Worm (Caenorhabditis elegans) whole organism, L4 larva: Measurements from ENCODE around the gene dmsr-6.

Experiments used
- T20F7.1 ChIP-seq: fragments of 200-800 bp; sonication (Bioruptor generic); optimal IDR thresholded peaks from 2 replicates; lab custom pipeline; 2018; ENCODE audit warnings: mild to moderate bottlenecking, missing genetic modification characterization, missing compliant biosample characterization
- T26A8.4 ChIP-seq: fragments of 200-800 bp; sonication (Bioruptor generic); IDR thresholded peaks from 2 replicates; pipeline ENCODE4 v1.3.6; 2022; ENCODE audit warnings: missing genetic modification characterization, missing compliant biosample characterization
- aha-1 ChIP-seq: fragments of 150-350 bp; peaks from one replicate; lab custom pipeline; 2014; ENCODE audit warnings: missing biosample characterization, missing genetic modification characterization
- aly-2 ChIP-seq: sonication (generic microtip); optimal IDR thresholded peaks from 2 replicates; lab custom pipeline; 2018; ENCODE audit warnings: missing biosample characterization, missing genetic modification characterization
- arid-1 ChIP-seq: fragments of 200-800 bp; sonication (Bioruptor generic); conservative IDR thresholded peaks from 2 replicates; pipeline ENCODE4 v1.3.6; 2022; ENCODE audit warnings: missing genetic modification reagents, missing genetic modification characterization, missing compliant biosample characterization
- daf-16 ChIP-seq, 3 experiments: sonication (generic microtip); optimal IDR thresholded peaks; 2 replicates each; lab custom pipeline; 2016 to 2017; ENCODE audit warnings: missing genetic modification characterization in 3 of 3, missing genetic modification reagents in 3 of 3, mild to moderate bottlenecking in 2 of 3, missing compliant biosample characterization in 2 of 3, missing biosample characterization in 1 of 3, moderate library complexity in 1 of 3
- dmd-6 ChIP-seq: fragments of 200-800 bp; sonication (Bioruptor generic); IDR thresholded peaks from 2 replicates; pipeline ENCODE4 v1.3.6; 2022; ENCODE audit warnings: missing genetic modification reagents, missing genetic modification characterization, missing compliant biosample characterization
- dpl-1 ChIP-seq: fragments of 150-350 bp; optimal IDR thresholded peaks from 2 replicates; lab custom pipeline; 2014; ENCODE audit warnings: missing biosample characterization, missing genetic modification reagents, missing genetic modification characterization
- dve-1 ChIP-seq: sonication (generic microtip); optimal IDR thresholded peaks from 2 replicates; lab custom pipeline; 2017; ENCODE audit warnings: antibody characterized with exemption, mild to moderate bottlenecking, missing genetic modification characterization, missing compliant biosample characterization; ENCODE audit not compliant: insufficient read depth
- egl-43 ChIP-seq: fragments of 200-800 bp; sonication (Bioruptor generic); IDR thresholded peaks from 2 replicates; pipeline ENCODE4 v1.3.6; 2022; ENCODE audit warnings: missing genetic modification reagents, missing genetic modification characterization, missing compliant biosample characterization
- fkh-10 ChIP-seq: fragments of 150-350 bp; optimal IDR thresholded peaks from 2 replicates; lab custom pipeline; 2014; ENCODE audit warnings: missing biosample characterization, missing genetic modification reagents, missing genetic modification characterization
- hif-1 ChIP-seq, 2 experiments: sonication (generic microtip); optimal IDR thresholded peaks; 2 replicates each; lab custom pipeline; 2016 to 2017; ENCODE audit warnings: missing compliant biosample characterization in 2 of 2, missing genetic modification characterization in 2 of 2, missing genetic modification reagents in 2 of 2, missing genotype in 2 of 2, mild to moderate bottlenecking in 1 of 2
- hlh-11 ChIP-seq: fragments of 200-800 bp; sonication (Bioruptor generic); optimal IDR thresholded peaks from 2 replicates; lab custom pipeline; 2018; ENCODE audit warnings: mild to moderate bottlenecking, missing genetic modification characterization, missing compliant biosample characterization
- hlh-30 ChIP-seq: sonication (generic microtip); optimal IDR thresholded peaks from 2 replicates; lab custom pipeline; 2017; ENCODE audit warnings: antibody characterized with exemption, mild to moderate bottlenecking, missing genetic modification characterization, missing compliant biosample characterization; ENCODE audit not compliant: insufficient read depth
- hmg-1.1 ChIP-seq: fragments of 200-800 bp; sonication (Bioruptor generic); IDR thresholded peaks from 2 replicates; pipeline ENCODE4 v1.3.6; 2022; ENCODE audit warnings: missing genetic modification reagents, missing genetic modification characterization, missing compliant biosample characterization
- jun-1 ChIP-seq: fragments of 150-350 bp; optimal IDR thresholded peaks from 2 replicates; lab custom pipeline; 2014; ENCODE audit warnings: missing biosample characterization, missing genetic modification reagents, missing genetic modification characterization
- lim-7 ChIP-seq: fragments of 200-800 bp; sonication (Bioruptor generic); IDR thresholded peaks from 2 replicates; pipeline ENCODE4 v1.3.6; 2022; ENCODE audit warnings: missing genetic modification characterization, missing compliant biosample characterization
- lin-1 ChIP-seq: fragments of 200-800 bp; sonication (Bioruptor generic); IDR thresholded peaks from 2 replicates; pipeline ENCODE4 v1.3.6; 2022; ENCODE audit warnings: missing genetic modification reagents, missing genetic modification characterization, missing compliant biosample characterization
- lin-13 ChIP-seq: fragments of 150-350 bp; optimal IDR thresholded peaks from 2 replicates; lab custom pipeline; 2014; ENCODE audit warnings: missing biosample characterization, missing genetic modification reagents, missing genetic modification characterization
- lin-38 ChIP-seq: fragments of 200-800 bp; sonication (Bioruptor generic); IDR thresholded peaks from 2 replicates; pipeline ENCODE4 v1.3.6; 2022; ENCODE audit warnings: missing genetic modification reagents, missing genetic modification characterization, missing compliant biosample characterization
- lin-39 ChIP-seq: fragments of 150-350 bp; optimal IDR thresholded peaks from 2 replicates; lab custom pipeline; 2014; ENCODE audit warnings: missing biosample characterization, missing genetic modification reagents, missing genetic modification characterization
- lsy-2 ChIP-seq, 2 experiments: fragments of 150-350 bp in 1 of 2; sonication (generic microtip) in 1 of 2; optimal IDR thresholded peaks; 2 replicates each; lab custom pipeline; 2014 to 2017; ENCODE audit warnings: missing biosample characterization in 2 of 2, missing genetic modification characterization in 2 of 2
- madf-9 ChIP-seq: fragments of 200-800 bp; sonication (Bioruptor generic); conservative IDR thresholded peaks from 2 replicates; pipeline ENCODE4 v1.3.6; 2022; ENCODE audit warnings: missing genetic modification reagents, missing genetic modification characterization, missing compliant biosample characterization
- mdl-1 ChIP-seq, 2 experiments: fragments of 150-350 bp in 1 of 2; sonication (generic microtip) in 1 of 2; optimal IDR thresholded peaks; 2 replicates each; lab custom pipeline; 2014 to 2017; ENCODE audit warnings: missing biosample characterization in 2 of 2, missing genetic modification characterization in 2 of 2
- mdt-29 ChIP-seq: fragments of 200-800 bp; sonication (Bioruptor generic); IDR thresholded peaks from 2 replicates; pipeline ENCODE4 v1.3.6; 2022; ENCODE audit warnings: missing genetic modification reagents, missing genetic modification characterization, missing compliant biosample characterization
- mep-1 ChIP-seq: fragments of 150-350 bp; sonication (generic microtip); optimal IDR thresholded peaks from 3 replicates; lab custom pipeline; 2014; ENCODE audit warnings: missing biosample characterization, missing genetic modification characterization
- mes-2 ChIP-seq: sonication (generic microtip); optimal IDR thresholded peaks from 2 replicates; lab custom pipeline; 2016; ENCODE audit warnings: missing genotype, mild to moderate bottlenecking, missing genetic modification characterization, missing compliant biosample characterization; ENCODE audit not compliant: poor library complexity, severe bottlenecking
- mxl-3 ChIP-seq: fragments of 200-800 bp; sonication (Bioruptor generic); optimal IDR thresholded peaks from 2 replicates; lab custom pipeline; 2018; ENCODE audit warnings: mild to moderate bottlenecking, missing genetic modification characterization, missing compliant biosample characterization
- nhr-10 ChIP-seq: fragments of 150-350 bp; optimal IDR thresholded peaks from 2 replicates; lab custom pipeline; 2014; ENCODE audit warnings: missing biosample characterization, missing genetic modification characterization
- nhr-102 ChIP-seq: sonication (generic microtip); optimal IDR thresholded peaks from 2 replicates; lab custom pipeline; 2016; ENCODE audit warnings: mild to moderate bottlenecking, missing genetic modification characterization, moderate library complexity, missing compliant biosample characterization
- nhr-11 ChIP-seq: fragments of 150-350 bp; optimal IDR thresholded peaks from 2 replicates; lab custom pipeline; 2014; ENCODE audit warnings: missing biosample characterization, missing genetic modification characterization
- nhr-237 ChIP-seq: sonication (generic microtip); optimal IDR thresholded peaks from 2 replicates; lab custom pipeline; 2017; ENCODE audit warnings: missing biosample characterization, missing genetic modification characterization
- nhr-28 ChIP-seq: fragments of 150-350 bp; optimal IDR thresholded peaks from 2 replicates; lab custom pipeline; 2014; ENCODE audit warnings: missing biosample characterization, missing genetic modification characterization
- nhr-41 ChIP-seq: fragments of 200-800 bp; sonication (Bioruptor generic); IDR thresholded peaks from 2 replicates; pipeline ENCODE4 v1.3.6; 2022; ENCODE audit warnings: missing genetic modification reagents, missing genetic modification characterization, missing compliant biosample characterization
- nhr-42 ChIP-seq: fragments of 200-800 bp; sonication (Bioruptor generic); IDR thresholded peaks from 2 replicates; pipeline ENCODE4 v1.3.6; 2022; ENCODE audit warnings: missing genetic modification characterization, missing compliant biosample characterization
- nhr-48 ChIP-seq: sonication (generic microtip); optimal IDR thresholded peaks from 2 replicates; lab custom pipeline; 2016; ENCODE audit warnings: mild to moderate bottlenecking, missing genetic modification characterization, missing compliant biosample characterization
- nhr-6 ChIP-seq: fragments of 150-350 bp; optimal IDR thresholded peaks from 2 replicates; lab custom pipeline; 2014; ENCODE audit warnings: missing biosample characterization, missing genetic modification characterization
- nhr-77 ChIP-seq: fragments of 150-350 bp; optimal IDR thresholded peaks from 2 replicates; lab custom pipeline; 2014; ENCODE audit warnings: missing biosample characterization, missing genetic modification characterization
- pha-4 ChIP-seq, 2 experiments: fragments of 150-350 bp in 1 of 2; fragments of 200-800 bp in 1 of 2; sonication (Bioruptor generic) in 1 of 2; IDR thresholded peaks in 1 of 2; optimal IDR thresholded peaks in 1 of 2; 2 replicates each; pipeline versions ENCODE4 v1.3.6 to Lab custom; 2014 to 2022; ENCODE audit warnings: missing genetic modification characterization in 2 of 2, missing genetic modification reagents in 2 of 2, missing biosample characterization in 1 of 2, missing compliant biosample characterization in 1 of 2
- pqm-1 ChIP-seq: sonication (generic microtip); optimal IDR thresholded peaks from 2 replicates; lab custom pipeline; 2017; ENCODE audit warnings: missing biosample characterization, missing genetic modification characterization
- rbr-2 ChIP-seq: sonication (generic microtip); optimal IDR thresholded peaks from 2 replicates; lab custom pipeline; 2016; ENCODE audit warnings: missing genotype, missing genetic modification characterization, missing compliant biosample characterization
- set-16 ChIP-seq: fragments of 200-800 bp; sonication (Bioruptor generic); IDR thresholded peaks from 2 replicates; pipeline ENCODE4 v1.3.6; 2022; ENCODE audit warnings: missing genetic modification reagents, missing genetic modification characterization, missing compliant biosample characterization
- spr-1 ChIP-seq: sonication (generic microtip); optimal IDR thresholded peaks from 2 replicates; lab custom pipeline; 2016; ENCODE audit warnings: mild to moderate bottlenecking, missing genetic modification characterization, missing compliant biosample characterization
- tra-1 ChIP-seq: fragments of 200-800 bp; sonication (Bioruptor generic); IDR thresholded peaks from 2 replicates; pipeline ENCODE4 v1.3.6; 2022; ENCODE audit warnings: missing genetic modification reagents, missing genetic modification characterization, missing compliant biosample characterization
- unc-62 ChIP-seq, 3 experiments: fragments of 150-350 bp in 1 of 3; sonication (generic microtip); optimal IDR thresholded peaks in 2 of 3; peaks in 1 of 3; 1 replicate in 1 of 3; 2 replicates in 2 of 3; lab custom pipeline; 2014 to 2017; ENCODE audit warnings: missing biosample characterization in 3 of 3, missing genetic modification characterization in 3 of 3, missing genetic modification reagents in 3 of 3, missing genotype in 1 of 3
- zip-2 ChIP-seq: fragments of 150-350 bp; optimal IDR thresholded peaks from 2 replicates; lab custom pipeline; 2014; ENCODE audit warnings: missing biosample characterization, missing genetic modification characterization
- ztf-11 ChIP-seq: fragments of 150-350 bp; optimal IDR thresholded peaks from 2 replicates; lab custom pipeline; 2014; ENCODE audit warnings: missing biosample characterization, missing genetic modification characterization
- ztf-7 ChIP-seq: fragments of 150-350 bp; optimal IDR thresholded peaks from 2 replicates; lab custom pipeline; 2014; ENCODE audit warnings: missing biosample characterization, missing genetic modification characterization

The dmsr-6 gene

ce11 chrII:14437922-14438458 is 17.4 kb upstream of the dmsr-6 start, which contains the start of gene K04B12.2:
Gene K04B12.2, minus strand, starts transcription at chrII:14437972.
- TF ChIP-seq jun-1 (tag; lab: Kevin White, UChicago), result peak; percentile 31
- TF ChIP-seq ztf-7 (tag; lab: Kevin White, UChicago), result peak; percentile 60
- no peak for TF ChIP-seq pha-4 (GFP tag; IDR thresholded peaks at IDR 0.05; lab: Robert Waterston, UW)
- peak; percentile 19 for TF ChIP-seq pha-4 (tag; optimal IDR thresholded peaks at IDR 0.05; lab: Kevin White, UChicago)
- TF ChIP-seq mdt-29 (GFP tag; lab: Robert Waterston, UW), result no peak
- peak; percentile 71; the same call in 1 of the 2 replicates for TF ChIP-seq madf-9 (GFP tag; lab: Robert Waterston, UW)
- TF ChIP-seq lin-1 (GFP tag; lab: Robert Waterston, UW), result peak; percentile 71
- peak; percentile 16 to 62 for TF ChIP-seq daf-16 (GFP tag; optimal IDR thresholded peaks at IDR 0.05; lab: Kevin White, UChicago)
- peak; percentile 90 for TF ChIP-seq daf-16 (tag; optimal IDR thresholded peaks at IDR 0.05; lab: Kevin White, UChicago)
- TF ChIP-seq nhr-48 (tag; lab: Kevin White, UChicago), result peak; percentile 51
- TF ChIP-seq mdl-1 (tag; optimal IDR thresholded peaks at IDR 0.05; lab: Kevin White, UChicago), result peak; percentile 36 to 76
- no peak for TF ChIP-seq aly-2 (tag; lab: Kevin White, UChicago)
- peak; percentile 79 for TF ChIP-seq nhr-28 (tag; lab: Kevin White, UChicago)
- no peak for TF ChIP-seq zip-2
- peak; percentile 19 for TF ChIP-seq lin-13 (GFP tag; lab: Kevin White, UChicago)
- TF ChIP-seq fkh-10 (GFP tag; lab: Kevin White, UChicago), result peak; percentile 13
- TF ChIP-seq nhr-6 (tag; lab: Kevin White, UChicago), result peak; percentile 84
- TF ChIP-seq hif-1 (tag; optimal IDR thresholded peaks at IDR 0.05; lab: Kevin White, UChicago), result peak in 1 of 2 experiments; percentile 48
- TF ChIP-seq set-16 (GFP tag; lab: Robert Waterston, UW), result peak; percentile 17; the same call in 1 of the 2 replicates
- TF ChIP-seq hlh-11 (tag; lab: Kevin White, UChicago), result peak; percentile 93
- TF ChIP-seq nhr-42 (GFP tag; lab: Robert Waterston, UW), result peak; percentile 58; the same call in 1 of the 2 replicates
- peak; percentile 95 for TF ChIP-seq nhr-77 (tag; lab: Kevin White, UChicago)
- TF ChIP-seq T26A8.4 (GFP tag; lab: Robert Waterston, UW), result peak; percentile 70
- TF ChIP-seq arid-1, result peak; percentile 37; the same call in 1 of the 2 replicates
- TF ChIP-seq nhr-102 (tag; lab: Kevin White, UChicago), result peak; percentile 43
- TF ChIP-seq mxl-3 (GFP tag; lab: Kevin White, UChicago), result peak; percentile 86
- peak; percentile 60 for TF ChIP-seq hlh-30 (tag; lab: Kevin White, UChicago)
- TF ChIP-seq spr-1 (tag; lab: Kevin White, UChicago), result peak; percentile 8
- peak; percentile 55 for TF ChIP-seq nhr-10
- TF ChIP-seq unc-62 (GFP tag; optimal IDR thresholded peaks at IDR 0.05 in 1 of 2; lab: Kevin White, UChicago), result peak in 1 of 2 experiments; percentile 51
- TF ChIP-seq unc-62 (tag; optimal IDR thresholded peaks at IDR 0.05; lab: Kevin White, UChicago), result no peak
- no peak for TF ChIP-seq ztf-11 (tag; lab: Kevin White, UChicago)
- TF ChIP-seq egl-43 (GFP tag; lab: Robert Waterston, UW), result peak; percentile 63; the same call in 1 of the 2 replicates
- TF ChIP-seq rbr-2 (tag; lab: Kevin White, UChicago), result peak; percentile 80
- peak; percentile 59 for TF ChIP-seq pqm-1 (tag; lab: Kevin White, UChicago)
- TF ChIP-seq nhr-11 (tag; lab: Kevin White, UChicago), result peak; percentile 6
- no peak for TF ChIP-seq T20F7.1
- 0 out of 2 replicates have a peak, but pooled peaks have one; percentile 7 for TF ChIP-seq tra-1 (GFP tag; lab: Robert Waterston, UW)
- TF ChIP-seq nhr-41, result 0 out of 2 replicates have a peak, but pooled peaks have one; percentile 41
- TF ChIP-seq mep-1 (tag; lab: Kevin White, UChicago), result peak; percentile 85
- peak; percentile 60 for TF ChIP-seq dpl-1 (GFP tag; lab: Kevin White, UChicago)
- peak; percentile 71 for TF ChIP-seq lin-38 (GFP tag; lab: Robert Waterston, UW)
- TF ChIP-seq lim-7, result no peak
- no peak for TF ChIP-seq nhr-237
- TF ChIP-seq mes-2 (tag; lab: Kevin White, UChicago), result peak; percentile 54
- TF ChIP-seq aha-1, result peak; percentile 84
- peak; percentile 81 for TF ChIP-seq dmd-6 (GFP tag; lab: Robert Waterston, UW)
- peak; percentile 84 for TF ChIP-seq dve-1 (tag; lab: Kevin White, UChicago)
- TF ChIP-seq lin-39 (tag; lab: Kevin White, UChicago), result no peak
- TF ChIP-seq lsy-2 (tag; optimal IDR thresholded peaks at IDR 0.05; lab: Kevin White, UChicago), result peak; percentile 41 to 67
- peak; percentile 81 for TF ChIP-seq hmg-1.1 (GFP tag; lab: Robert Waterston, UW)
